Worm (Caenorhabditis elegans) whole organism, L1 larva: ENCODE measurements around the gene chpf-1.

Source experiments
- ama-1 ChIP-seq: fragments of 150-350 bp; optimal IDR thresholded peaks from 2 replicates; lab custom pipeline; 2014
- ceh-90 ChIP-seq: sonication (generic microtip); optimal IDR thresholded peaks from 2 replicates; lab custom pipeline; 2016; ENCODE audit warnings: missing genetic modification characterization, missing compliant biosample characterization
- skn-1 ChIP-seq: fragments of 150-350 bp; optimal IDR thresholded peaks from 2 replicates; lab custom pipeline; 2014; ENCODE audit warnings: missing biosample characterization, missing genetic modification characterization
- xbp-1 ChIP-seq: sonication (generic microtip); optimal IDR thresholded peaks from 2 replicates; lab custom pipeline; 2016; ENCODE audit warnings: missing genetic modification characterization, missing compliant biosample characterization

DNA sequence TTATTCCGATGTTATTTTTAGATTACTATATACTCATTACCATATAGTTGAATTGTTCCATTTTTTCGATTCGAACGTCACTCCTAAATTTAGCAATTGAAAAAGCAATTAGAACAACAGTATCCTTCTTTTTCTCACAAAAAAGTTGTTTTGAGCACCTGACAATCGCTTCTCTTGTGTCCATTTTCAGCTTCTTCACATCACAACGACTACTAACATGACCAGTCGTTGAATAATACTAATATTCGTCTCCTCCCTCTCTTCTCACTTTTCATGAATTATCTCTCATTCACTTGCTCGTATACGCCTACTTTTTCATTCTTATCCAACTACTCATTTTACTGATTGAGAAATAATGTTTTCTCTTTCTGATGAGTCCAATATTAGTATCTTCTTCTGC is 13.4 kb upstream of the chpf-1 start, which contains the start of gene ZK856.14:
- TF ChIP-seq ceh-90 (tag; lab: Kevin White, UChicago) (no peak), skn-1 (tag; lab: Kevin White, UChicago) (no peak), xbp-1 (tag; lab: Kevin White, UChicago) (no peak), ama-1 (no peak)
